Fruit fly (Drosophila melanogaster): ENCODE data around the gene CG12971.

CG12971 gene

DNA sequence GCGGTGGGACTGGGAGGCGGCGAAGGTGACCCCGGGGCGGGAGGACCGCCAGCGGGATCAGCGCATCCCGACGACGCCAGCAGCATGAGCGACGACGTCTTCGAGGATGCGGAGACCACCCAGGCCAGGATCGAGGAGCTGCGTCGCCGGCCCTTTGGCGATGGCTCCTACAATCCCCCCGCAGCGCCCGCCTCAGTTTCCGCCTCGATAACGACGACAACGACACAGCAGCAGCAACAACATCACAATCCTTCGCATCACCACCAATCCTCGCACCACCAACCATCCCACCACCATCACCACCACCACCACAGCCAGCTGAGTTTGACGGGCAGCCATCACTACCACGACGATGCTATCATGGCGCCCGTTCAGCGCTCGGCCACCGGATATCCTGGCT is 36.3 kb downstream of the CG12971 start:
- TF ChIP-seq Crg-1 (GFP tag; optimal IDR thresholded peaks at IDR 0.05): no peak
- no peak for TF ChIP-seq toe (GFP tag; optimal IDR thresholded peaks at IDR 0.05)
- no peak for TF ChIP-seq CG12768 (GFP tag; optimal IDR thresholded peaks at IDR 0.05)
- TF ChIP-seq CG5204 (GFP tag; optimal IDR thresholded peaks at IDR 0.05): no peak
- no peak for TF ChIP-seq CG33017 (tag; optimal IDR thresholded peaks at IDR 0.05)
- TF ChIP-seq cnc (optimal IDR thresholded peaks at IDR 0.05): no peak
- TF ChIP-seq CG7045 (GFP tag; optimal IDR thresholded peaks at IDR 0.05): no peak
- no peak for TF ChIP-seq kay (GFP tag; ENCODE audit: borderline replicate concordance)
- TF ChIP-seq bab1 (GFP tag; optimal IDR thresholded peaks at IDR 0.05): no peak

- peak; percentile 0 for TF ChIP-seq pad (GFP tag; optimal IDR thresholded peaks at IDR 0.05)
- TF ChIP-seq CG7101 (tag; optimal IDR thresholded peaks at IDR 0.05): no peak
Observed at dm6 chr3L:21319313-21319907, 36.9 kb downstream of the CG12971 start.

- no peak for TF ChIP-seq ovo (GFP tag; optimal IDR thresholded peaks at IDR 0.05)
- no peak for TF ChIP-seq Clk (GFP tag; optimal IDR thresholded peaks at IDR 0.05)
- no peak for TF ChIP-seq tj (GFP tag; optimal IDR thresholded peaks at IDR 0.05)
- TF ChIP-seq Hr96 (GFP tag; optimal IDR thresholded peaks at IDR 0.05): no peak
- no peak for TF ChIP-seq CG7045 (GFP tag; optimal IDR thresholded peaks at IDR 0.05)
- no peak for TF ChIP-seq cic (GFP tag; optimal IDR thresholded peaks at IDR 0.05)
- TF ChIP-seq CG12768 (GFP tag; optimal IDR thresholded peaks at IDR 0.05): no peak
Observed at dm6 chr3L:21318474-21318873, 37.8 kb downstream of the CG12971 start, which contains the start of gene Rab26. Rab26 (plus strand) TSS chr3L:21318774.

DNA sequence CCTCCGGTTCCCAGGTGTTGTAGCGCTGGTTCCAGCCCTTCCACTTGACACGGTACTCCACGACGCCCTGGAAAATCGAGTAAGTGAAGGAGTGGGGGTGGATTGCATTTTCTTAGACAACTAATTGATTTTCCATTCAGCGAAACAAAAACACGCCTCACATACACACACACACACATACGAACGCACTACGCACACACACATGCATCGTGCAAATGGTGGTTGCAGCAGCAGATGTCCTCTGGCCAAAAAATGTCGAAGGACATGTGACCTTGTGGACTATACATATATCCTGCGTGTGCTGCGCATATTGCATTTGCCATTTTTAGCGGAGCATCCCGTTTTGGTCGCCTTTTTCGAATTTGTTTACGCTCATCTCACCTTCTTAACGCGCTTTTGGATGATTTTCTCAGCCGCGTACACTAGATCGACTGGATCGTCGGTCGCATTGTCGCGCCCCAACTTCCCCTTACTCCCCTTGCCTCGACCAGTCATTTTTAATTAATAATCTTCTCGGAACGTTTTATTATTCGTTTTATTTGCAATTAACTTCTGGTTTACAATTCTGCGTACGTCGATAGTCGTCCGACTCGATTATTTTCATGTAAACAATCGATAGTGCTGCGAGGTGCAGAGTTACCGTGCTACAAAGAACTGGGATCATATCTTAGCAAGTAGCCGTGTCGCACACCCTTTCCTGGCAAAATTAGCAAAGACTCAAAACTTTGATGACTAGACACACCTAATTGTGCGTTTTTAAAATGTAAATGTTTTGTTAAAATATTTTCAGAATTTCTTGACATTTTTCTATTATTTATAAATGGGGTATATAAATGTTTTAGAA is 38.7 kb downstream of the CG12971 start, which contains the start of gene Pc:
Gene Pc, minus strand, starts transcription at position 605 of the 844 bp plus-strand sequence.
- TF ChIP-seq CG1620 (GFP tag; optimal IDR thresholded peaks at IDR 0.05) (peak; percentile 21), CG12768 (GFP tag; optimal IDR thresholded peaks at IDR 0.05) (no peak), bab1 (GFP tag; optimal IDR thresholded peaks at IDR 0.05) (peak; percentile 60), tj (GFP tag; optimal IDR thresholded peaks at IDR 0.05) (peak; percentile 70), CG33017 (tag; optimal IDR thresholded peaks at IDR 0.05) (no peak), CG11617 (GFP tag; optimal IDR thresholded peaks at IDR 0.05) (no peak), cnc (optimal IDR thresholded peaks at IDR 0.05) (no peak), kay (GFP tag; ENCODE audit: borderline replicate concordance) (peak; percentile 88), Crg-1 (GFP tag; optimal IDR thresholded peaks at IDR 0.05) (no peak), Mnt (GFP tag; optimal IDR thresholded peaks at IDR 0.05) (peak; percentile 54), CG7045 (GFP tag; optimal IDR thresholded peaks at IDR 0.05) (no peak), Clk (GFP tag; optimal IDR thresholded peaks at IDR 0.05) (no peak), ovo (GFP tag; optimal IDR thresholded peaks at IDR 0.05) (no peak), cic (GFP tag; optimal IDR thresholded peaks at IDR 0.05) (peak; percentile 3), CG14711 (tag; optimal IDR thresholded peaks at IDR 0.05) (peak; percentile 86), Hr96 (GFP tag; optimal IDR thresholded peaks at IDR 0.05) (no peak), pad (GFP tag; optimal IDR thresholded peaks at IDR 0.05) (no peak), CG7101 (tag; optimal IDR thresholded peaks at IDR 0.05) (no peak), CG5204 (GFP tag; optimal IDR thresholded peaks at IDR 0.05) (no peak), toe (GFP tag; optimal IDR thresholded peaks at IDR 0.05) (peak; percentile 15)
